Fruit fly (Drosophila melanogaster) S2 (cell line): Measurements from ENCODE around the gene Rac1.

Experiments used
- CG8478 ChIP-seq: fragments of >200 bp; optimal IDR thresholded peaks from 2 replicates; lab custom pipeline; 2018
- CTCF ChIP-seq, 2 experiments: fragments of >200 bp; optimal IDR thresholded peaks; 2 replicates each; lab custom pipeline; 2018

dm6 chr3L:1302234-1302949, at the start of gene Rac1, which contains the start of gene Acat2:
- no peak for TF ChIP-seq CTCF (optimal IDR thresholded peaks at IDR 0.05; lab: Kevin White, UChicago)
- TF ChIP-seq CG8478 (lab: Kevin White, UChicago): no peak
